Fruit fly (Drosophila melanogaster) whole organism, embryonic: Measurements from ENCODE around the gene Amun.

Experiments
- Aef1 ChIP-seq: fragments of 200-800 bp; sonication (Bioruptor generic); IDR thresholded peaks from 3 replicates; pipeline ENCODE4 v1.3.6; 2022; ENCODE audit warnings: missing biosample characterization, missing genetic modification characterization
- BtbVII ChIP-seq: fragments of 200-800 bp; sonication (Bioruptor generic); optimal IDR thresholded peaks from 3 replicates; lab custom pipeline; 2017; ENCODE audit warnings: missing biosample characterization, mild to moderate bottlenecking, missing genetic modification characterization
- CG10209 ChIP-seq: fragments of 200-800 bp; sonication (Bioruptor generic); optimal IDR thresholded peaks from 3 replicates; lab custom pipeline; 2017; ENCODE audit warnings: missing biosample characterization, mild to moderate bottlenecking, missing genetic modification characterization, missing genetic modification reagents
- CG11560 ChIP-seq: fragments of 200-800 bp; sonication (Bioruptor generic); IDR thresholded peaks from 3 replicates; pipeline ENCODE4 v1.3.6; 2022; ENCODE audit warnings: missing biosample characterization, missing genetic modification characterization
- CG12769 ChIP-seq: fragments of 200-800 bp; sonication (Bioruptor generic); optimal IDR thresholded peaks from 2 replicates; lab custom pipeline; 2019; ENCODE audit warnings: missing biosample characterization, mild to moderate bottlenecking, missing genetic modification characterization, moderate library complexity
- CG13296 ChIP-seq: fragments of 200-800 bp; sonication (Bioruptor generic); optimal IDR thresholded peaks from 3 replicates; lab custom pipeline; 2018; ENCODE audit warnings: missing biosample characterization, mild to moderate bottlenecking, missing genetic modification characterization
- CG13624 ChIP-seq: fragments of 200-800 bp; sonication (Bioruptor generic); optimal IDR thresholded peaks from 2 replicates; lab custom pipeline; 2016; ENCODE audit warnings: missing biosample characterization, missing genetic modification characterization
- CG15011 ChIP-seq: fragments of 200-800 bp; sonication (Bioruptor generic); optimal IDR thresholded peaks from 3 replicates; lab custom pipeline; 2018; ENCODE audit warnings: missing biosample characterization, mild to moderate bottlenecking, missing genetic modification characterization
- CG1602 ChIP-seq: fragments of 200-800 bp; sonication (Bioruptor generic); optimal IDR thresholded peaks from 3 replicates; lab custom pipeline; 2016; ENCODE audit warnings: missing biosample characterization, missing genetic modification characterization
- CG17328 ChIP-seq: fragments of 200-800 bp; sonication (Bioruptor generic); IDR thresholded peaks from 2 replicates; pipeline ENCODE4 v1.3.6; 2022; ENCODE audit warnings: missing biosample characterization, missing genetic modification characterization
- CG17829 ChIP-seq: fragments of 200-800 bp; optimal IDR thresholded peaks from 2 replicates; lab custom pipeline; 2019; ENCODE audit warnings: missing biosample characterization, mild to moderate bottlenecking, missing genetic modification characterization, moderate library complexity
- CG32767 ChIP-seq: fragments of 200-800 bp; sonication (Bioruptor generic); IDR thresholded peaks from 2 replicates; pipeline ENCODE4 v1.3.6; 2022; ENCODE audit warnings: missing biosample characterization, missing genetic modification characterization
- CG3726 ChIP-seq: fragments of 200-800 bp; sonication (Bioruptor generic); IDR thresholded peaks from 3 replicates; pipeline ENCODE4, ENCODE4 v1.3.6; 2022; ENCODE audit warnings: missing biosample characterization, missing genetic modification characterization
- CG7987 ChIP-seq: fragments of 200-800 bp; sonication (Bioruptor generic); optimal IDR thresholded peaks from 2 replicates; lab custom pipeline; 2018; ENCODE audit warnings: missing biosample characterization, mild to moderate bottlenecking, missing genetic modification characterization, moderate library complexity
- CG8478 ChIP-seq: fragments of >200 bp; optimal IDR thresholded peaks from 2 replicates; lab custom pipeline; 2018
- CHES-1-like ChIP-seq: fragments of 200-800 bp; sonication (Bioruptor generic); optimal IDR thresholded peaks from 2 replicates; lab custom pipeline; 2016; ENCODE audit warnings: missing biosample characterization, missing genetic modification characterization
- D19B ChIP-seq: fragments of 200-800 bp; sonication (Bioruptor generic); optimal IDR thresholded peaks from 2 replicates; lab custom pipeline; 2017; ENCODE audit warnings: missing biosample characterization, mild to moderate bottlenecking, missing genetic modification characterization
- Dek ChIP-seq: fragments of 200-800 bp; sonication (Bioruptor generic); optimal IDR thresholded peaks from 3 replicates; lab custom pipeline; 2019; ENCODE audit warnings: missing biosample characterization, mild to moderate bottlenecking, missing genetic modification characterization, moderate library complexity
- ERR ChIP-seq: fragments of 200-800 bp; sonication (Bioruptor generic); optimal IDR thresholded peaks from 2 replicates; lab custom pipeline; 2016; ENCODE audit warnings: missing biosample characterization, missing genetic modification characterization
- Eip74EF ChIP-seq, 2 experiments: fragments of 200-800 bp in 1 of 2; fragments of >200 bp in 1 of 2; sonication (Bioruptor generic) in 1 of 2; optimal IDR thresholded peaks; 2 replicates each; lab custom pipeline; 2017 to 2019; ENCODE audit warnings: missing biosample characterization in 2 of 2, missing genetic modification characterization in 2 of 2, mild to moderate bottlenecking in 1 of 2, moderate library complexity in 1 of 2
- Fer1 ChIP-seq: fragments of 200-800 bp; sonication (Bioruptor generic); optimal IDR thresholded peaks from 2 replicates; lab custom pipeline; 2017; ENCODE audit warnings: missing biosample characterization, mild to moderate bottlenecking, missing genetic modification characterization
- Hand ChIP-seq: fragments of 200-800 bp; sonication (Bioruptor generic); optimal IDR thresholded peaks from 2 replicates; lab custom pipeline; 2017; ENCODE audit warnings: mild to moderate bottlenecking, missing biosample characterization, missing genetic modification reagents, missing genetic modification characterization
- Hsf ChIP-seq: fragments of 200-800 bp; sonication (Bioruptor generic); optimal IDR thresholded peaks from 3 replicates; lab custom pipeline; 2016; ENCODE audit warnings: missing biosample characterization, missing genetic modification characterization
- NK7.1 ChIP-seq: fragments of 200-800 bp; sonication (Bioruptor generic); optimal IDR thresholded peaks from 3 replicates; lab custom pipeline; 2016; ENCODE audit warnings: missing biosample characterization, missing genetic modification characterization
- Pdp1 ChIP-seq, 2 experiments: fragments of 200-800 bp; sonication (Bioruptor generic); optimal IDR thresholded peaks; 3 replicates each; lab custom pipeline; 2016; ENCODE audit warnings: missing biosample characterization in 2 of 2, missing genetic modification characterization in 2 of 2, mild to moderate bottlenecking in 1 of 2, moderate library complexity in 1 of 2
- Ptx1 ChIP-seq: fragments of 200-800 bp; sonication (Bioruptor generic); IDR thresholded peaks from 2 replicates; pipeline ENCODE4 v1.3.6; 2022; ENCODE audit warnings: missing biosample characterization, missing genetic modification characterization
- Sin3A ChIP-seq: fragments of >200 bp; optimal IDR thresholded peaks from 2 replicates; lab custom pipeline; 2018
- Spps ChIP-seq: fragments of 200-800 bp; sonication (Bioruptor generic); optimal IDR thresholded peaks from 2 replicates; lab custom pipeline; 2018; ENCODE audit warnings: missing biosample characterization, mild to moderate bottlenecking, missing genetic modification characterization
- abd-A ChIP-seq: fragments of 200-800 bp; sonication (Bioruptor generic); optimal IDR thresholded peaks from 3 replicates; lab custom pipeline; 2019; ENCODE audit warnings: missing biosample characterization, mild to moderate bottlenecking, missing genetic modification characterization, moderate library complexity
- cg ChIP-seq: fragments of 200-800 bp; sonication (Bioruptor generic); optimal IDR thresholded peaks from 3 replicates; lab custom pipeline; 2019; ENCODE audit warnings: missing biosample characterization, mild to moderate bottlenecking, missing genetic modification characterization, moderate library complexity
- chinmo ChIP-seq: fragments of 200-800 bp; sonication (Bioruptor generic); IDR thresholded peaks from 4 replicates; pipeline ENCODE4 v1.3.6; 2022; ENCODE audit warnings: missing biosample characterization, missing genetic modification characterization; ENCODE audit not compliant: partially characterized antibody
- chm ChIP-seq: fragments of 200-800 bp; sonication (Bioruptor generic); IDR thresholded peaks from 2 replicates; pipeline ENCODE4 v1.3.6; 2022; ENCODE audit warnings: missing biosample characterization, missing genetic modification characterization
- crol ChIP-seq: fragments of 200-800 bp; sonication (Bioruptor generic); IDR thresholded peaks from 2 replicates; pipeline ENCODE4 v1.3.6; 2022; ENCODE audit warnings: missing biosample characterization, missing genetic modification characterization
- grn ChIP-seq: fragments of 200-800 bp; sonication (Bioruptor generic); optimal IDR thresholded peaks from 3 replicates; lab custom pipeline; 2017; ENCODE audit warnings: missing biosample characterization, missing genetic modification characterization
- inv ChIP-seq: fragments of 200-800 bp; sonication (Bioruptor generic); IDR thresholded peaks from 2 replicates; pipeline ENCODE4 v1.3.6; 2022; ENCODE audit warnings: missing biosample characterization, missing genetic modification characterization; ENCODE audit not compliant: partially characterized antibody
- jigr1 ChIP-seq: fragments of 200-800 bp; sonication (Bioruptor generic); IDR thresholded peaks from 3 replicates; pipeline ENCODE4 v1.3.6; 2022; ENCODE audit warnings: missing biosample characterization, missing genetic modification characterization
- mirr ChIP-seq: fragments of 200-800 bp; sonication (Bioruptor generic); optimal IDR thresholded peaks from 3 replicates; lab custom pipeline; 2018; ENCODE audit warnings: missing biosample characterization, mild to moderate bottlenecking, missing genetic modification characterization
- org-1 ChIP-seq: fragments of 200-800 bp; sonication (Bioruptor generic); optimal IDR thresholded peaks from 2 replicates; lab custom pipeline; 2017; ENCODE audit warnings: missing biosample characterization, missing genetic modification characterization
- peb ChIP-seq: fragments of 200-800 bp; sonication (Bioruptor generic); IDR thresholded peaks from 2 replicates; pipeline ENCODE4 v1.3.6; 2022; ENCODE audit warnings: missing biosample characterization, missing genetic modification characterization
- prd ChIP-seq, 3 experiments: fragments of >200 bp in 2 of 3; fragments of 200-800 bp in 1 of 3; sonication (Bioruptor generic) in 1 of 3; optimal IDR thresholded peaks in 2 of 3; IDR thresholded peaks in 1 of 3; 2 replicates in 2 of 3; 3 replicates in 1 of 3; pipeline versions ENCODE4 v1.3.6 to Lab custom; 2017 to 2022; ENCODE audit warnings: missing biosample characterization in 1 of 3, missing genetic modification characterization in 1 of 3
- sens ChIP-seq: fragments of 200-800 bp; sonication (Bioruptor generic); peaks from one replicate; lab custom pipeline; 2016; ENCODE audit warnings: missing biosample characterization, missing genetic modification characterization
- slbo ChIP-seq: fragments of 200-800 bp; sonication (Bioruptor generic); IDR thresholded peaks from 2 replicates; pipeline ENCODE4 v1.3.6; 2022; ENCODE audit warnings: missing biosample characterization, missing genetic modification characterization
- tna ChIP-seq: fragments of 200-800 bp; sonication (Bioruptor generic); IDR thresholded peaks from 2 replicates; pipeline ENCODE4 v1.3.6; 2022; ENCODE audit warnings: missing biosample characterization, missing genetic modification characterization; ENCODE audit not compliant: partially characterized antibody
- tup ChIP-seq: fragments of 200-800 bp; sonication (Bioruptor generic); optimal IDR thresholded peaks from 2 replicates; lab custom pipeline; 2016; ENCODE audit warnings: missing biosample characterization, mild to moderate bottlenecking, missing genetic modification characterization, moderate library complexity
- vnd ChIP-seq: fragments of 200-800 bp; sonication (Bioruptor generic); IDR thresholded peaks from 3 replicates; pipeline ENCODE4 v1.3.6; 2022; ENCODE audit warnings: missing biosample characterization, missing genetic modification characterization; ENCODE audit not compliant: partially characterized antibody
- wek ChIP-seq: fragments of 200-800 bp; sonication (Bioruptor generic); optimal IDR thresholded peaks from 3 replicates; lab custom pipeline; 2018; ENCODE audit warnings: missing biosample characterization, mild to moderate bottlenecking, missing genetic modification characterization, moderate library complexity
- zen2 ChIP-seq: fragments of 200-800 bp; sonication (Bioruptor generic); IDR thresholded peaks from 3 replicates; pipeline ENCODE4 v1.3.6; 2022; ENCODE audit warnings: missing biosample characterization, missing genetic modification characterization; ENCODE audit not compliant: partially characterized antibody
- zf30C ChIP-seq: fragments of 200-800 bp; sonication (Bioruptor generic); optimal IDR thresholded peaks from 3 replicates; lab custom pipeline; 2018; ENCODE audit warnings: missing biosample characterization, mild to moderate bottlenecking, missing genetic modification characterization
- zfh1 ChIP-seq: fragments of 200-800 bp; sonication (Bioruptor generic); IDR thresholded peaks from 3 replicates; pipeline ENCODE4 v1.3.6; 2022; ENCODE audit warnings: missing biosample characterization, missing genetic modification characterization

Amun gene

dm6 chrX:11713808-11714528 is 1.4 kb downstream of the Amun start (continued):
- no peak for TF ChIP-seq org-1 (GFP tag; lab: Kevin White, UChicago)
- TF ChIP-seq crol (GFP tag; lab: Robert Waterston, UW) = peak; percentile 92
- TF ChIP-seq Pdp1 (GFP tag; optimal IDR thresholded peaks at IDR 0.05; lab: Kevin White, UChicago) = peak in 1 of 2 experiments; percentile 82
- TF ChIP-seq D19B (GFP tag; lab: Kevin White, UChicago) = no peak
- peak; percentile 66 for TF ChIP-seq mirr (GFP tag; lab: Kevin White, UChicago)
- no peak for TF ChIP-seq CG15011 (GFP tag; lab: Kevin White, UChicago)
- TF ChIP-seq Aef1 (GFP tag; lab: Robert Waterston, UW) = no peak
- no peak for TF ChIP-seq ERR (GFP tag; lab: Kevin White, UChicago)
- TF ChIP-seq CG7987 (GFP tag; lab: Kevin White, UChicago) = no peak
- TF ChIP-seq CG32767 = no peak
- peak; percentile 69 for TF ChIP-seq sens (GFP tag; lab: Kevin White, UChicago)
- no peak for TF ChIP-seq CG17829 (tag; lab: Kevin White, UChicago)
- peak; percentile 79; the same call in 3 of the 4 replicates for TF ChIP-seq chinmo (GFP tag; lab: Robert Waterston, UW)
- no peak for TF ChIP-seq inv
- no peak for TF ChIP-seq tna (GFP tag; lab: Robert Waterston, UW)
- TF ChIP-seq CG17328 (GFP tag; lab: Robert Waterston, UW) = no peak
- TF ChIP-seq CG10209 (GFP tag; lab: Kevin White, UChicago) = no peak
- no peak for TF ChIP-seq CG13624
- peak; percentile 13; the same call in 1 of the 2 replicates for TF ChIP-seq chm (GFP tag; lab: Robert Waterston, UW)
- no peak for TF ChIP-seq CG1602 (GFP tag; lab: Kevin White, UChicago)
- no peak for TF ChIP-seq prd (optimal IDR thresholded peaks at IDR 0.05; lab: Kevin White, UChicago)
- no peak for TF ChIP-seq prd (GFP tag; IDR thresholded peaks at IDR 0.05; lab: Robert Waterston, UW)
- TF ChIP-seq grn (GFP tag; lab: Kevin White, UChicago) = no peak
- peak; percentile 86 for TF ChIP-seq CG8478
- TF ChIP-seq zfh1 (GFP tag; lab: Robert Waterston, UW) = no peak
- TF ChIP-seq Hand (GFP tag; lab: Kevin White, UChicago) = peak; percentile 63
- no peak for TF ChIP-seq CHES-1-like
- TF ChIP-seq tup (GFP tag; lab: Kevin White, UChicago) = no peak
- no peak for TF ChIP-seq CG11560
- no peak for TF ChIP-seq vnd (GFP tag; lab: Robert Waterston, UW)
- TF ChIP-seq jigr1 (GFP tag; lab: Robert Waterston, UW) = no peak
- no peak for TF ChIP-seq wek (GFP tag; lab: Kevin White, UChicago)
- TF ChIP-seq zen2 = no peak
- no peak for TF ChIP-seq Sin3A (lab: Kevin White, UChicago)
- TF ChIP-seq BtbVII = peak; percentile 27
- no peak for TF ChIP-seq NK7.1 (GFP tag; lab: Kevin White, UChicago)
- peak in 1 of 2 experiments; percentile 57 for TF ChIP-seq Eip74EF (GFP tag; optimal IDR thresholded peaks at IDR 0.05; lab: Kevin White, UChicago)
- TF ChIP-seq zf30C (GFP tag; lab: Kevin White, UChicago) = peak; percentile 3
- peak; percentile 99 for TF ChIP-seq cg
- TF ChIP-seq Ptx1 = no peak
- TF ChIP-seq Fer1 = peak; percentile 21
- no peak for TF ChIP-seq Dek (tag; lab: Kevin White, UChicago)
- TF ChIP-seq CG12769 (tag; lab: Kevin White, UChicago) = peak; percentile 30
- no peak for TF ChIP-seq Hsf (GFP tag; lab: Kevin White, UChicago)
- no peak for TF ChIP-seq CG3726 (GFP tag; lab: Robert Waterston, UW)
- TF ChIP-seq Spps (tag; lab: Kevin White, UChicago) = no peak
- TF ChIP-seq peb (GFP tag; lab: Robert Waterston, UW) = no peak
- peak; percentile 52 for TF ChIP-seq abd-A (tag; lab: Kevin White, UChicago)
- peak; percentile 0 for TF ChIP-seq CG13296 (GFP tag; lab: Kevin White, UChicago)
- no peak for TF ChIP-seq slbo (GFP tag; lab: Robert Waterston, UW)
